Worm (Caenorhabditis elegans) whole organism, young adult: ENCODE results near the gene B0228.9.

Source experiments
- B0336.3 ChIP-seq: fragments of 200-800 bp; sonication (Bioruptor generic); IDR thresholded peaks from 2 replicates; pipeline ENCODE4 v1.3.6; 2022; ENCODE audit warnings: missing genetic modification characterization, missing compliant biosample characterization
- D2030.7 ChIP-seq: fragments of 200-800 bp; sonication (Bioruptor generic); IDR thresholded peaks from 2 replicates; pipeline ENCODE4 v1.3.6; 2022; ENCODE audit warnings: missing genetic modification reagents, missing genetic modification characterization, missing compliant biosample characterization
- F22D6.2 ChIP-seq: sonication (generic microtip); optimal IDR thresholded peaks from 2 replicates; lab custom pipeline; 2016; ENCODE audit warnings: mild to moderate bottlenecking, missing genetic modification characterization, missing compliant biosample characterization
- F55B11.4 ChIP-seq: sonication (generic microtip); optimal IDR thresholded peaks from 2 replicates; lab custom pipeline; 2016; ENCODE audit warnings: missing compliant biosample characterization, missing genetic modification characterization, borderline replicate concordance; ENCODE audit not compliant: insufficient read depth
- F57C9.4 ChIP-seq: sonication (generic microtip); optimal IDR thresholded peaks from 2 replicates; lab custom pipeline; 2017; ENCODE audit warnings: mild to moderate bottlenecking, missing genetic modification characterization, missing compliant biosample characterization
- Y53F4B.3 ChIP-seq: fragments of 200-800 bp; sonication (Bioruptor generic); IDR thresholded peaks from 2 replicates; pipeline ENCODE4 v1.3.6; 2022; ENCODE audit warnings: missing genetic modification reagents, missing genetic modification characterization, missing compliant biosample characterization
- Y56A3A.18 ChIP-seq: fragments of 200-800 bp; sonication (Bioruptor generic); IDR thresholded peaks from 2 replicates; pipeline ENCODE4 v1.3.6; 2022; ENCODE audit warnings: missing genetic modification reagents, missing genetic modification characterization, missing compliant biosample characterization
- Y95B8A.8 ChIP-seq: fragments of 200-800 bp; sonication (Bioruptor generic); IDR thresholded peaks from 2 replicates; pipeline ENCODE4 v1.3.6; 2022; ENCODE audit warnings: missing genetic modification reagents, missing genetic modification characterization, missing compliant biosample characterization
- ZK185.1 ChIP-seq: sonication (generic microtip); optimal IDR thresholded peaks from 2 replicates; lab custom pipeline; 2016; ENCODE audit warnings: mild to moderate bottlenecking, missing genetic modification characterization, missing compliant biosample characterization; ENCODE audit not compliant: poor library complexity, severe bottlenecking
- ama-1 ChIP-seq, 3 experiments: fragments of 150-350 bp in 1 of 3; sonication (generic microtip) in 2 of 3; optimal IDR thresholded peaks; 2 replicates each; lab custom pipeline; 2014 to 2018; ENCODE audit warnings: missing biosample characterization in 2 of 3, missing genetic modification characterization in 2 of 3, missing genetic modification reagents in 2 of 3
- athp-1 ChIP-seq: sonication (generic microtip); optimal IDR thresholded peaks from 2 replicates; lab custom pipeline; 2017; ENCODE audit warnings: mild to moderate bottlenecking, missing genetic modification characterization, missing compliant biosample characterization
- bed-1 ChIP-seq: fragments of 200-800 bp; sonication (Bioruptor generic); IDR thresholded peaks from 2 replicates; pipeline ENCODE4 v1.3.6; 2022; ENCODE audit warnings: missing genetic modification reagents, missing genetic modification characterization, missing compliant biosample characterization
- cebp-2 ChIP-seq: fragments of 200-800 bp; sonication (Bioruptor generic); IDR thresholded peaks from 2 replicates; pipeline ENCODE4 v1.3.6; 2022; ENCODE audit warnings: missing genetic modification characterization, missing compliant biosample characterization
- ceh-58 ChIP-seq: fragments of 200-800 bp; sonication (Bioruptor generic); IDR thresholded peaks from 2 replicates; pipeline ENCODE4 v1.3.6; 2022; ENCODE audit warnings: missing genetic modification characterization, missing compliant biosample characterization
- ceh-79 ChIP-seq: sonication (generic microtip); optimal IDR thresholded peaks from 2 replicates; lab custom pipeline; 2017; ENCODE audit warnings: mild to moderate bottlenecking, missing genetic modification characterization, missing compliant biosample characterization
- dox-1 ChIP-seq: fragments of 200-800 bp; sonication (Bioruptor generic); IDR thresholded peaks from 2 replicates; pipeline ENCODE4 v1.3.6; 2022; ENCODE audit warnings: missing genetic modification reagents, missing genetic modification characterization, missing compliant biosample characterization
- efl-1 ChIP-seq: fragments of 150-350 bp; optimal IDR thresholded peaks from 2 replicates; lab custom pipeline; 2014; ENCODE audit warnings: missing biosample characterization, missing genetic modification reagents, missing genetic modification characterization
- egl-44 ChIP-seq: fragments of 200-800 bp; sonication (Bioruptor generic); IDR thresholded peaks from 2 replicates; pipeline ENCODE4 v1.3.6; 2022; ENCODE audit warnings: missing genetic modification reagents, missing genetic modification characterization, missing compliant biosample characterization
- egrh-3 ChIP-seq: fragments of 200-800 bp; sonication (Bioruptor generic); IDR thresholded peaks from 2 replicates; pipeline ENCODE4 v1.3.6; 2022; ENCODE audit warnings: missing genetic modification reagents, missing genetic modification characterization, missing compliant biosample characterization
- fkh-3 ChIP-seq: sonication (generic microtip); optimal IDR thresholded peaks from 2 replicates; lab custom pipeline; 2016; ENCODE audit warnings: mild to moderate bottlenecking, missing genetic modification characterization, missing compliant biosample characterization
- hmg-1.2 ChIP-seq: fragments of 200-800 bp; sonication (Bioruptor generic); IDR thresholded peaks from 2 replicates; pipeline ENCODE4 v1.3.6; 2022; ENCODE audit warnings: missing genetic modification reagents, missing genetic modification characterization, missing compliant biosample characterization
- hmg-20 ChIP-seq: fragments of 200-800 bp; sonication (Bioruptor generic); IDR thresholded peaks from 2 replicates; pipeline ENCODE4 v1.3.6; 2022; ENCODE audit warnings: missing genetic modification reagents, missing genetic modification characterization, missing compliant biosample characterization
- hsf-1 ChIP-seq: fragments of 200-800 bp; sonication (Bioruptor generic); IDR thresholded peaks from 2 replicates; pipeline ENCODE4 v1.3.6; 2022; ENCODE audit warnings: missing genetic modification reagents, missing genetic modification characterization, missing compliant biosample characterization
- let-526 ChIP-seq: fragments of 200-800 bp; sonication (Bioruptor generic); IDR thresholded peaks from 2 replicates; pipeline ENCODE4 v1.3.6; 2022; ENCODE audit warnings: missing genetic modification reagents, missing genetic modification characterization, missing compliant biosample characterization
- lin-26 ChIP-seq: fragments of 200-800 bp; sonication (Bioruptor generic); IDR thresholded peaks from 2 replicates; pipeline ENCODE4 v1.3.6; 2022; ENCODE audit warnings: missing genetic modification reagents, missing genetic modification characterization, missing compliant biosample characterization
- lin-35 ChIP-seq, 3 experiments: fragments of 150-350 bp in 2 of 3; sonication (generic microtip) in 1 of 3; optimal IDR thresholded peaks; 2 replicates each; lab custom pipeline; 2014 to 2018; ENCODE audit warnings: missing biosample characterization in 3 of 3, missing genetic modification characterization in 3 of 3, missing genetic modification reagents in 3 of 3
- lsl-1 ChIP-seq: fragments of 200-800 bp; sonication (Bioruptor generic); optimal IDR thresholded peaks from 2 replicates; lab custom pipeline; 2018; ENCODE audit warnings: mild to moderate bottlenecking, missing genetic modification characterization, moderate library complexity, missing compliant biosample characterization
- madf-3 ChIP-seq: fragments of 200-800 bp; sonication (Bioruptor generic); IDR thresholded peaks from 2 replicates; pipeline ENCODE4 v1.3.6; 2022; ENCODE audit warnings: missing genetic modification reagents, missing genetic modification characterization, missing compliant biosample characterization
- madf-6 ChIP-seq: fragments of 200-800 bp; sonication (Bioruptor generic); IDR thresholded peaks from 2 replicates; pipeline ENCODE4 v1.3.6; 2022; ENCODE audit warnings: missing genetic modification reagents, missing genetic modification characterization, missing compliant biosample characterization
- mcd-1 ChIP-seq: fragments of 200-800 bp; sonication (Bioruptor generic); IDR thresholded peaks from 2 replicates; pipeline ENCODE4 v1.3.6; 2022; ENCODE audit warnings: missing genetic modification reagents, missing genetic modification characterization, missing compliant biosample characterization
- mes-4 ChIP-seq: sonication (generic microtip); optimal IDR thresholded peaks from 2 replicates; lab custom pipeline; 2016; ENCODE audit warnings: missing genotype, missing genetic modification characterization, missing compliant biosample characterization
- mxl-1 ChIP-seq: sonication (generic microtip); optimal IDR thresholded peaks from 2 replicates; lab custom pipeline; 2016; ENCODE audit warnings: missing genetic modification characterization, missing compliant biosample characterization
- nhr-120 ChIP-seq: fragments of 200-800 bp; sonication (Bioruptor generic); IDR thresholded peaks from 2 replicates; pipeline ENCODE4 v1.3.6; 2022; ENCODE audit warnings: missing genetic modification characterization, missing compliant biosample characterization
- nhr-179 ChIP-seq: sonication (generic microtip); optimal IDR thresholded peaks from 2 replicates; lab custom pipeline; 2016; ENCODE audit warnings: mild to moderate bottlenecking, missing genetic modification characterization, missing compliant biosample characterization
- nhr-27 ChIP-seq: fragments of 200-800 bp; sonication (Bioruptor generic); optimal IDR thresholded peaks from 2 replicates; lab custom pipeline; 2018; ENCODE audit warnings: mild to moderate bottlenecking, missing genetic modification characterization, moderate library complexity, missing compliant biosample characterization
- nhr-90 ChIP-seq: sonication (generic microtip); optimal IDR thresholded peaks from 2 replicates; lab custom pipeline; 2016; ENCODE audit warnings: missing genotype, mild to moderate bottlenecking, missing genetic modification characterization, missing compliant biosample characterization
- rcor-1 ChIP-seq: fragments of 200-800 bp; sonication (Bioruptor generic); IDR thresholded peaks from 2 replicates; pipeline ENCODE4 v1.3.6; 2022; ENCODE audit warnings: missing genetic modification reagents, missing genetic modification characterization, missing compliant biosample characterization
- rec-8 ChIP-seq, 2 experiments: sonication (generic microtip); optimal IDR thresholded peaks; 2 replicates each; lab custom pipeline; 2016; ENCODE audit warnings: mild to moderate bottlenecking in 2 of 2, missing genetic modification characterization in 2 of 2, missing genetic modification reagents in 2 of 2, missing genotype in 2 of 2, missing biosample characterization in 1 of 2, missing compliant biosample characterization in 1 of 2, moderate library complexity in 1 of 2
- sdz-38 ChIP-seq: sonication (generic microtip); optimal IDR thresholded peaks from 2 replicates; lab custom pipeline; 2016; ENCODE audit warnings: missing genotype, missing genetic modification characterization, missing compliant biosample characterization
- snpc-3.4 ChIP-seq: sonication (generic microtip); optimal IDR thresholded peaks from 2 replicates; lab custom pipeline; 2017; ENCODE audit warnings: missing genetic modification characterization, mild to moderate bottlenecking, missing compliant biosample characterization, antibody characterized with exemption, moderate library complexity, missing genotype, missing genetic modification reagents
- snpc-4 ChIP-seq, 5 experiments: fragments of 150-350 bp in 1 of 5; sonication (generic microtip) in 4 of 5; optimal IDR thresholded peaks; 2 replicates each; lab custom pipeline; 2014 to 2018; ENCODE audit warnings: missing genetic modification characterization in 5 of 5, missing biosample characterization in 3 of 5, antibody characterized with exemption in 2 of 5, mild to moderate bottlenecking in 2 of 5, missing compliant biosample characterization in 2 of 5, missing genotype in 2 of 5, moderate library complexity in 2 of 5, missing genetic modification reagents in 1 of 5
- somi-1 ChIP-seq: fragments of 200-800 bp; sonication (Bioruptor generic); optimal IDR thresholded peaks from 2 replicates; lab custom pipeline; 2018; ENCODE audit warnings: mild to moderate bottlenecking, missing genetic modification characterization, missing compliant biosample characterization
- unc-130 ChIP-seq: sonication (generic microtip); optimal IDR thresholded peaks from 2 replicates; lab custom pipeline; 2016; ENCODE audit warnings: missing genetic modification reagents, missing genetic modification characterization, missing compliant biosample characterization
- zim-3 ChIP-seq: sonication (generic microtip); optimal IDR thresholded peaks from 2 replicates; lab custom pipeline; 2017; ENCODE audit warnings: mild to moderate bottlenecking, missing genetic modification characterization, moderate library complexity, missing compliant biosample characterization
- ztf-18 ChIP-seq: sonication (generic microtip); optimal IDR thresholded peaks from 2 replicates; lab custom pipeline; 2016; ENCODE audit warnings: missing genotype, mild to moderate bottlenecking, missing genetic modification characterization, missing compliant biosample characterization
- ztf-26 ChIP-seq: sonication (generic microtip); optimal IDR thresholded peaks from 2 replicates; lab custom pipeline; 2017; ENCODE audit warnings: missing genetic modification characterization, missing compliant biosample characterization
- ztf-3 ChIP-seq: fragments of 200-800 bp; sonication (Bioruptor generic); optimal IDR thresholded peaks from 2 replicates; lab custom pipeline; 2018; ENCODE audit warnings: mild to moderate bottlenecking, missing genetic modification characterization, missing compliant biosample characterization

Gene B0228.9

DNA sequence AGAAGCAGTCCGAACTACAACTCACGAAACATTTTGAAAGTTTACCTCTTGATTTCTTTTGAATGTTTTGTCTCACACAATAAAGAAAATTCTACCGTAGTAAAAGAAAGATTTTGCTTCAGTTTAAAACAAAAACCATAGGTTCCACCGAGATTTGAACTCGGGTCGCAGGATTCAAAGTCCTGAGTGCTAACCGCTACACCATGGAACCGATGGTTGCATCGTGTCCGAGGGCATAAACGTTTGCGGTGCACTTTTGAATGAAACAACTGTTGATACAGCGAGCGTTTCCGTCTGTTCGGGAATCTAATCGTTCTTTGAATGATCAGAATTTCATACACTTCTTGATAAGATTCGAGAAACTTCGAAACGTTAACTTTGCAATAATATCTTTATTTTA lies 6.7 kb downstream of the B0228.9 start:
- TF ChIP-seq athp-1 (tag; lab: Kevin White, UChicago), result peak; percentile 51
- peak; percentile 25 for TF ChIP-seq mxl-1 (tag; lab: Kevin White, UChicago)
- peak; percentile 23; the same call in 1 of the 2 replicates for TF ChIP-seq B0336.3 (GFP tag; lab: Robert Waterston, UW)
- TF ChIP-seq Y53F4B.3 (GFP tag; lab: Robert Waterston, UW), result 0 out of 2 replicates have a peak, but pooled peaks have one; percentile 16
- no peak for TF ChIP-seq F55B11.4 (tag; lab: Kevin White, UChicago)
- TF ChIP-seq ztf-26 (tag; lab: Kevin White, UChicago), result peak; percentile 17
- TF ChIP-seq sdz-38 (tag; lab: Kevin White, UChicago), result no peak
- no peak for TF ChIP-seq efl-1 (GFP tag; lab: Kevin White, UChicago)
- TF ChIP-seq unc-130 (GFP tag; lab: Kevin White, UChicago), result peak; percentile 35
- TF ChIP-seq madf-3, result 0 out of 2 replicates have a peak, but pooled peaks have one; percentile 25
- TF ChIP-seq rec-8 (tag; optimal IDR thresholded peaks at IDR 0.05; lab: Kevin White, UChicago), result peak in 1 of 2 experiments; percentile 38
- TF ChIP-seq F22D6.2 (tag; lab: Kevin White, UChicago), result peak; percentile 38
- no peak for TF ChIP-seq hmg-20 (GFP tag; lab: Robert Waterston, UW)
- peak; percentile 54 for TF ChIP-seq ceh-79
- peak; percentile 42 for TF ChIP-seq lsl-1 (GFP tag; lab: Kevin White, UChicago)
- TF ChIP-seq lin-26 (GFP tag; lab: Robert Waterston, UW), result peak; percentile 83
- TF ChIP-seq nhr-179 (tag; lab: Kevin White, UChicago), result no peak
- TF ChIP-seq lin-35 (GFP tag; optimal IDR thresholded peaks at IDR 0.05; lab: Kevin White, UChicago), result peak in 1 of 3 experiments; percentile 10
- no peak for TF ChIP-seq ceh-58
- peak; percentile 46 for TF ChIP-seq D2030.7 (GFP tag; lab: Robert Waterston, UW)
- TF ChIP-seq ztf-3 (GFP tag; lab: Kevin White, UChicago), result peak; percentile 59
- peak; percentile 65; the same call in 1 of the 2 replicates for TF ChIP-seq dox-1 (GFP tag; lab: Robert Waterston, UW)
- TF ChIP-seq hsf-1 (GFP tag; lab: Robert Waterston, UW), result peak; percentile 72
- peak; percentile 32; the same call in 1 of the 2 replicates for TF ChIP-seq rcor-1 (GFP tag; lab: Robert Waterston, UW)
- TF ChIP-seq hmg-1.2 (GFP tag; lab: Robert Waterston, UW), result peak; percentile 65
- TF ChIP-seq snpc-3.4 (tag; lab: Kevin White, UChicago), result peak; percentile 17
- 0 out of 2 replicates have a peak, but pooled peaks have one; percentile 46 for TF ChIP-seq let-526 (GFP tag; lab: Robert Waterston, UW)
- no peak for TF ChIP-seq nhr-27
- no peak for TF ChIP-seq nhr-120 (GFP tag; lab: Robert Waterston, UW)
- no peak for TF ChIP-seq fkh-3 (tag; lab: Kevin White, UChicago)
- TF ChIP-seq Y95B8A.8, result 0 out of 2 replicates have a peak, but pooled peaks have one; percentile 10
- peak; percentile 53 for TF ChIP-seq snpc-4 (GFP tag; optimal IDR thresholded peaks at IDR 0.05; lab: Kevin White, UChicago)
- peak in 2 of 4 experiments; percentile 13 to 63 for TF ChIP-seq snpc-4 (tag; optimal IDR thresholded peaks at IDR 0.05; lab: Kevin White, UChicago)
- peak; percentile 67 for TF ChIP-seq ZK185.1 (tag; lab: Kevin White, UChicago)
- TF ChIP-seq madf-6, result peak; percentile 70
- TF ChIP-seq ama-1 (optimal IDR thresholded peaks at IDR 0.05; lab: Kevin White, UChicago), result no peak
- TF ChIP-seq ama-1 (GFP tag; optimal IDR thresholded peaks at IDR 0.05; lab: Kevin White, UChicago), result peak in 1 of 2 experiments; percentile 31
- TF ChIP-seq Y56A3A.18, result 0 out of 2 replicates have a peak, but pooled peaks have one; percentile 31
- TF ChIP-seq egrh-3 (GFP tag; lab: Robert Waterston, UW), result no peak
- peak; percentile 68 for TF ChIP-seq nhr-90 (tag; lab: Kevin White, UChicago)
- 0 out of 2 replicates have a peak, but pooled peaks have one; percentile 36 for TF ChIP-seq egl-44 (GFP tag; lab: Robert Waterston, UW)
- TF ChIP-seq F57C9.4 (tag; lab: Kevin White, UChicago), result no peak
- TF ChIP-seq mes-4, result peak; percentile 8
- peak; percentile 59 for TF ChIP-seq mcd-1
- TF ChIP-seq ztf-18 (tag; lab: Kevin White, UChicago), result peak; percentile 59
- TF ChIP-seq cebp-2 (GFP tag; lab: Robert Waterston, UW), result no peak
- TF ChIP-seq bed-1 (GFP tag; lab: Robert Waterston, UW), result no peak
- TF ChIP-seq somi-1, result peak; percentile 30
- TF ChIP-seq zim-3 (tag; lab: Kevin White, UChicago), result peak; percentile 18
